Fruit fly (Drosophila melanogaster) whole organism, embryonic: ENCODE measurements around the gene CG15368.

ENCODE experiments used
- BEAF-32 ChIP-seq: fragments of 200-800 bp; sonication (Bioruptor generic); optimal IDR thresholded peaks from 3 replicates; lab custom pipeline; 2017; ENCODE audit warnings: missing biosample characterization, missing genetic modification characterization, mild to moderate bottlenecking, moderate library complexity, missing genetic modification reagents
- CG11504 ChIP-seq: fragments of 200-800 bp; sonication (Bioruptor generic); optimal IDR thresholded peaks from 3 replicates; lab custom pipeline; 2019; ENCODE audit warnings: missing biosample characterization, mild to moderate bottlenecking, missing genetic modification characterization, moderate library complexity
- CG1233 ChIP-seq: fragments of 200-800 bp; sonication (Bioruptor generic); optimal IDR thresholded peaks from 4 replicates; lab custom pipeline; 2018; ENCODE audit warnings: missing biosample characterization, mild to moderate bottlenecking, missing genetic modification characterization
- CG12659 ChIP-seq: fragments of 200-800 bp; sonication (Bioruptor generic); optimal IDR thresholded peaks from 3 replicates; lab custom pipeline; 2017; ENCODE audit warnings: mild to moderate bottlenecking, missing biosample characterization, missing genetic modification reagents, missing genetic modification characterization
- CG18262 ChIP-seq: fragments of 200-800 bp; optimal IDR thresholded peaks from 3 replicates; lab custom pipeline; 2019; ENCODE audit warnings: missing biosample characterization, mild to moderate bottlenecking, missing genetic modification characterization, moderate library complexity
- CG30020 ChIP-seq: fragments of 200-800 bp; optimal IDR thresholded peaks from 2 replicates; lab custom pipeline; 2019; ENCODE audit warnings: missing biosample characterization, mild to moderate bottlenecking, missing genetic modification characterization, moderate library complexity
- CG30431 ChIP-seq: fragments of 200-800 bp; sonication (Bioruptor generic); optimal IDR thresholded peaks from 2 replicates; lab custom pipeline; 2017; ENCODE audit warnings: missing biosample characterization, missing genetic modification characterization
- CG3281 ChIP-seq: fragments of 200-800 bp; sonication (Bioruptor generic); optimal IDR thresholded peaks from 3 replicates; lab custom pipeline; 2017; ENCODE audit warnings: missing biosample characterization, mild to moderate bottlenecking, missing genetic modification characterization
- CG33213 ChIP-seq: fragments of 200-800 bp; sonication (Bioruptor generic); optimal IDR thresholded peaks from 3 replicates; lab custom pipeline; 2016; ENCODE audit warnings: missing biosample characterization, missing genetic modification characterization
- CG3407 ChIP-seq: fragments of 200-800 bp; sonication (Bioruptor generic); optimal IDR thresholded peaks from 2 replicates; lab custom pipeline; 2018; ENCODE audit warnings: missing biosample characterization, mild to moderate bottlenecking, missing genetic modification characterization
- CG4282 ChIP-seq: fragments of 200-800 bp; sonication (Bioruptor generic); optimal IDR thresholded peaks from 2 replicates; lab custom pipeline; 2016; ENCODE audit warnings: missing biosample characterization, missing genetic modification characterization
- CG4328 ChIP-seq: fragments of 200-800 bp; sonication (Bioruptor generic); optimal IDR thresholded peaks from 3 replicates; lab custom pipeline; 2017; ENCODE audit warnings: missing biosample characterization, missing genetic modification reagents, missing genetic modification characterization
- CG4617 ChIP-seq: fragments of 200-800 bp; sonication (Bioruptor generic); optimal IDR thresholded peaks from 3 replicates; lab custom pipeline; 2016; ENCODE audit warnings: missing biosample characterization, missing genetic modification characterization, borderline replicate concordance
- CG4854 ChIP-seq: fragments of 200-800 bp; sonication (Bioruptor generic); optimal IDR thresholded peaks from 2 replicates; lab custom pipeline; 2016; ENCODE audit warnings: missing biosample characterization, missing genetic modification characterization, inconsistent platforms
- CG7357 ChIP-seq: fragments of 200-800 bp; sonication (Bioruptor generic); IDR thresholded peaks from 3 replicates; pipeline ENCODE4 v1.3.6; 2022; ENCODE audit warnings: missing biosample characterization, missing genetic modification characterization
- CG7745 ChIP-seq: fragments of 200-800 bp; sonication (Bioruptor generic); optimal IDR thresholded peaks from 2 replicates; lab custom pipeline; 2018; ENCODE audit warnings: missing biosample characterization, mild to moderate bottlenecking, missing genetic modification characterization, moderate library complexity
- CG8924 ChIP-seq: fragments of 200-800 bp; optimal IDR thresholded peaks from 3 replicates; lab custom pipeline; 2019; ENCODE audit warnings: missing biosample characterization, mild to moderate bottlenecking, missing genetic modification characterization, moderate library complexity
- CG8944 ChIP-seq: fragments of 200-800 bp; sonication (Bioruptor generic); optimal IDR thresholded peaks from 3 replicates; lab custom pipeline; 2016; ENCODE audit warnings: missing biosample characterization, missing genetic modification characterization
- CoRest ChIP-seq: fragments of 200-800 bp; sonication (Bioruptor generic); optimal IDR thresholded peaks from 3 replicates; lab custom pipeline; 2018; ENCODE audit warnings: missing biosample characterization, mild to moderate bottlenecking, missing genetic modification characterization, moderate library complexity
- Deaf1 ChIP-seq: fragments of 200-800 bp; optimal IDR thresholded peaks from 3 replicates; lab custom pipeline; 2019; ENCODE audit warnings: missing biosample characterization, mild to moderate bottlenecking, missing genetic modification characterization, moderate library complexity
- HLH54F ChIP-seq: fragments of 200-800 bp; sonication (Bioruptor generic); optimal IDR thresholded peaks from 3 replicates; lab custom pipeline; 2016; ENCODE audit warnings: missing biosample characterization, missing genetic modification characterization
- Hand ChIP-seq: fragments of 200-800 bp; sonication (Bioruptor generic); optimal IDR thresholded peaks from 2 replicates; lab custom pipeline; 2017; ENCODE audit warnings: mild to moderate bottlenecking, missing biosample characterization, missing genetic modification reagents, missing genetic modification characterization
- Hmr ChIP-seq: fragments of 200-800 bp; sonication (Bioruptor generic); optimal IDR thresholded peaks from 3 replicates; lab custom pipeline; 2017; ENCODE audit warnings: mild to moderate bottlenecking, missing biosample characterization, missing genetic modification reagents, missing genetic modification characterization
- MESR4 ChIP-seq: fragments of 200-800 bp; sonication (Bioruptor generic); optimal IDR thresholded peaks from 2 replicates; lab custom pipeline; 2018; ENCODE audit warnings: missing biosample characterization, mild to moderate bottlenecking, missing genetic modification characterization, moderate library complexity
- MTF-1 ChIP-seq: fragments of 200-800 bp; sonication (Bioruptor generic); optimal IDR thresholded peaks from 2 replicates; lab custom pipeline; 2018; ENCODE audit warnings: missing biosample characterization, mild to moderate bottlenecking, missing genetic modification characterization, borderline replicate concordance
- Mrtf ChIP-seq: fragments of 200-800 bp; sonication (Bioruptor generic); IDR thresholded peaks from 3 replicates; pipeline ENCODE4 v1.3.6; 2022; ENCODE audit warnings: missing biosample characterization, missing genetic modification characterization
- Oli ChIP-seq: fragments of 200-800 bp; sonication (Bioruptor generic); optimal IDR thresholded peaks from 2 replicates; lab custom pipeline; 2018; ENCODE audit warnings: missing biosample characterization, mild to moderate bottlenecking, missing genetic modification characterization, moderate library complexity
- Scr ChIP-seq: fragments of 200-800 bp; sonication (Bioruptor generic); IDR thresholded peaks from 2 replicates; pipeline ENCODE4 v1.3.6; 2022; ENCODE audit warnings: missing biosample characterization, missing genetic modification characterization; ENCODE audit not compliant: partially characterized antibody
- YL-1 ChIP-seq: fragments of 200-800 bp; sonication (Bioruptor generic); optimal IDR thresholded peaks from 3 replicates; lab custom pipeline; 2017; ENCODE audit warnings: missing biosample characterization, mild to moderate bottlenecking, missing genetic modification characterization
- aop ChIP-seq: fragments of 200-800 bp; sonication (Bioruptor generic); IDR thresholded peaks from 2 replicates; pipeline ENCODE4 v1.3.6; 2022; ENCODE audit warnings: missing biosample characterization, missing genetic modification characterization
- cas ChIP-seq: fragments of 200-800 bp; sonication (Bioruptor generic); IDR thresholded peaks from 2 replicates; pipeline ENCODE4 v1.3.6; 2022; ENCODE audit warnings: missing biosample characterization, missing genetic modification characterization
- caup ChIP-seq: fragments of 200-800 bp; sonication (Bioruptor generic); optimal IDR thresholded peaks from 3 replicates; lab custom pipeline; 2017; ENCODE audit warnings: missing biosample characterization, mild to moderate bottlenecking, missing genetic modification characterization, moderate library complexity; ENCODE audit not compliant: severe bottlenecking
- ci ChIP-seq: fragments of 200-800 bp; sonication (Bioruptor generic); IDR thresholded peaks from 3 replicates; pipeline ENCODE4 v1.3.6; 2022; ENCODE audit warnings: missing biosample characterization, missing genetic modification characterization
- danr ChIP-seq: fragments of 200-800 bp; sonication (Bioruptor generic); IDR thresholded peaks from 2 replicates; pipeline ENCODE4 v1.3.6; 2022; ENCODE audit warnings: missing biosample characterization, missing genetic modification characterization
- dysf ChIP-seq: fragments of 200-800 bp; sonication (Bioruptor generic); IDR thresholded peaks from 3 replicates; pipeline ENCODE4 v1.3.6; 2022; ENCODE audit warnings: missing biosample characterization, missing genetic modification characterization
- exex ChIP-seq: fragments of 200-800 bp; sonication (Bioruptor generic); optimal IDR thresholded peaks from 4 replicates; lab custom pipeline; 2018; ENCODE audit warnings: missing biosample characterization, mild to moderate bottlenecking, missing genetic modification characterization, moderate library complexity
- ftz-f1 ChIP-seq: fragments of 200-800 bp; sonication (Bioruptor generic); optimal IDR thresholded peaks from 2 replicates; lab custom pipeline; 2016; ENCODE audit warnings: missing biosample characterization, missing genetic modification characterization
- gro ChIP-seq: fragments of 200-800 bp; sonication (Bioruptor generic); optimal IDR thresholded peaks from 2 replicates; lab custom pipeline; 2016; ENCODE audit warnings: missing biosample characterization, missing genetic modification characterization
- gt ChIP-seq: fragments of 200-800 bp; sonication (Bioruptor generic); IDR thresholded peaks from 2 replicates; pipeline ENCODE4 v1.3.6; 2022; ENCODE audit warnings: missing biosample characterization, missing genetic modification characterization
- her ChIP-seq: fragments of 200-800 bp; sonication (Bioruptor generic); optimal IDR thresholded peaks from 2 replicates; lab custom pipeline; 2016; ENCODE audit warnings: missing biosample characterization, missing genetic modification characterization
- lbe ChIP-seq: fragments of 200-800 bp; sonication (Bioruptor generic); optimal IDR thresholded peaks from 2 replicates; lab custom pipeline; 2016; ENCODE audit warnings: missing biosample characterization, mild to moderate bottlenecking, missing genetic modification characterization
- lmd ChIP-seq: fragments of 200-800 bp; sonication (Bioruptor generic); IDR thresholded peaks from 2 replicates; pipeline ENCODE4 v1.3.6; 2022; ENCODE audit warnings: missing biosample characterization, missing genetic modification characterization
- mam ChIP-seq: fragments of 200-800 bp; sonication (Bioruptor generic); optimal IDR thresholded peaks from 3 replicates; lab custom pipeline; 2016; ENCODE audit warnings: missing biosample characterization, missing genetic modification characterization
- nom ChIP-seq: fragments of 200-800 bp; sonication (Bioruptor generic); optimal IDR thresholded peaks from 2 replicates; lab custom pipeline; 2017; ENCODE audit warnings: missing biosample characterization, missing genetic modification characterization, mild to moderate bottlenecking, moderate library complexity, missing genetic modification reagents
- pfk ChIP-seq: fragments of 200-800 bp; sonication (Bioruptor generic); optimal IDR thresholded peaks from 2 replicates; lab custom pipeline; 2018; ENCODE audit warnings: missing biosample characterization, mild to moderate bottlenecking, missing genetic modification characterization, moderate library complexity
- row ChIP-seq: fragments of 200-800 bp; sonication (Bioruptor generic); IDR thresholded peaks from 3 replicates; pipeline ENCODE4 v1.3.6; 2022; ENCODE audit warnings: missing biosample characterization, missing genetic modification characterization
- sug ChIP-seq: fragments of 200-800 bp; optimal IDR thresholded peaks from 2 replicates; lab custom pipeline; 2019; ENCODE audit warnings: missing biosample characterization, mild to moderate bottlenecking, missing genetic modification characterization, moderate library complexity
- tgo ChIP-seq: fragments of 200-800 bp; sonication (Bioruptor generic); IDR thresholded peaks from 3 replicates; pipeline ENCODE4 v1.3.6; 2022; ENCODE audit warnings: missing biosample characterization, missing genetic modification characterization
- trem ChIP-seq: fragments of 200-800 bp; optimal IDR thresholded peaks from 3 replicates; lab custom pipeline; 2019; ENCODE audit warnings: missing biosample characterization, mild to moderate bottlenecking, missing genetic modification characterization, moderate library complexity
- vfl ChIP-seq: fragments of 200-800 bp; sonication (Bioruptor generic); optimal IDR thresholded peaks from 2 replicates; lab custom pipeline; 2016; ENCODE audit warnings: missing biosample characterization, missing genetic modification characterization

CG15368 gene

dm6 chrX:9250161-9250831 is 34.7 kb downstream of the CG15368 start, which contains the start of gene CG17754 (continued):
- TF ChIP-seq trem, result peak; percentile 29
- TF ChIP-seq Scr (GFP tag; lab: Robert Waterston, UW), result no peak
- no peak for TF ChIP-seq lmd (GFP tag; lab: Robert Waterston, UW)
- TF ChIP-seq Hmr, result peak; percentile 21
- TF ChIP-seq CG1233 (GFP tag; lab: Kevin White, UChicago), result no peak
- TF ChIP-seq CoRest, result peak; percentile 79
- TF ChIP-seq danr (GFP tag; lab: Robert Waterston, UW), result no peak
- no peak for TF ChIP-seq Mrtf
- TF ChIP-seq YL-1 (GFP tag; lab: Kevin White, UChicago), result peak; percentile 32
- no peak for TF ChIP-seq Oli (tag; lab: Kevin White, UChicago)
- peak; percentile 50 for TF ChIP-seq MESR4 (GFP tag; lab: Kevin White, UChicago)
- TF ChIP-seq CG33213 (GFP tag; lab: Kevin White, UChicago), result peak; percentile 35
- TF ChIP-seq aop (GFP tag; lab: Robert Waterston, UW), result no peak
- no peak for TF ChIP-seq ftz-f1
- TF ChIP-seq CG3281 (GFP tag; lab: Kevin White, UChicago), result no peak
- TF ChIP-seq CG3407 (GFP tag; lab: Kevin White, UChicago), result no peak
- TF ChIP-seq dysf (GFP tag; lab: Robert Waterston, UW), result no peak
- no peak for TF ChIP-seq Hand (GFP tag; lab: Kevin White, UChicago)
- TF ChIP-seq tgo, result no peak
- TF ChIP-seq nom (GFP tag; lab: Kevin White, UChicago), result peak; percentile 48
- no peak for TF ChIP-seq CG18262 (tag; lab: Kevin White, UChicago)
- TF ChIP-seq cas (GFP tag; lab: Robert Waterston, UW), result no peak
- no peak for TF ChIP-seq CG4854
- TF ChIP-seq gt (GFP tag; lab: Robert Waterston, UW), result no peak
- no peak for TF ChIP-seq HLH54F
- TF ChIP-seq row (GFP tag; lab: Robert Waterston, UW), result peak; percentile 34; the same call in 1 of the 3 replicates
- TF ChIP-seq CG7745 (tag; lab: Kevin White, UChicago), result no peak
- no peak for TF ChIP-seq Deaf1
- TF ChIP-seq ci (GFP tag; lab: Robert Waterston, UW), result no peak
- TF ChIP-seq caup, result no peak
- TF ChIP-seq mam (GFP tag; lab: Kevin White, UChicago), result no peak
- no peak for TF ChIP-seq CG7357
- no peak for TF ChIP-seq CG4282 (GFP tag; lab: Kevin White, UChicago)
- TF ChIP-seq exex (tag; lab: Kevin White, UChicago), result no peak
- TF ChIP-seq CG8924, result peak; percentile 34
- peak; percentile 16 for TF ChIP-seq CG4617 (GFP tag; lab: Kevin White, UChicago)
- no peak for TF ChIP-seq CG8944 (GFP tag; lab: Kevin White, UChicago)
- no peak for TF ChIP-seq her (GFP tag; lab: Kevin White, UChicago)
- TF ChIP-seq sug (tag; lab: Kevin White, UChicago), result peak; percentile 6
- no peak for TF ChIP-seq CG30431 (GFP tag; lab: Kevin White, UChicago)
- no peak for TF ChIP-seq vfl (GFP tag; lab: Kevin White, UChicago)
- TF ChIP-seq pfk (GFP tag; lab: Kevin White, UChicago), result no peak
- TF ChIP-seq BEAF-32, result peak; percentile 31
- TF ChIP-seq CG30020 (tag; lab: Kevin White, UChicago), result peak; percentile 17
- TF ChIP-seq MTF-1 (GFP tag; lab: Kevin White, UChicago), result no peak
- TF ChIP-seq CG12659, result peak; percentile 27
- no peak for TF ChIP-seq lbe (GFP tag; lab: Kevin White, UChicago)
- no peak for TF ChIP-seq CG4328 (GFP tag; lab: Kevin White, UChicago)
- peak; percentile 40 for TF ChIP-seq CG11504
- TF ChIP-seq gro (GFP tag; lab: Kevin White, UChicago), result no peak
